Fruit fly (Drosophila melanogaster) whole organism, embryonic: ENCODE measurements around the gene CCDC53.

Experiments
- Abd-B ChIP-seq: fragments of 200-800 bp; sonication (Bioruptor generic); optimal IDR thresholded peaks from 2 replicates; lab custom pipeline; 2018; ENCODE audit warnings: missing biosample characterization, mild to moderate bottlenecking, missing genetic modification characterization, moderate library complexity
- Atf6 ChIP-seq: fragments of 200-800 bp; sonication (Bioruptor generic); IDR thresholded peaks from 2 replicates; pipeline ENCODE4 v1.3.6; 2022; ENCODE audit warnings: missing biosample characterization, missing genetic modification characterization
- CG10147 ChIP-seq: fragments of 200-800 bp; sonication (Bioruptor generic); optimal IDR thresholded peaks from 2 replicates; lab custom pipeline; 2019; ENCODE audit warnings: missing biosample characterization, mild to moderate bottlenecking, missing genetic modification characterization, moderate library complexity
- CG1024 ChIP-seq: fragments of 200-800 bp; sonication (Bioruptor generic); IDR thresholded peaks from 2 replicates; pipeline ENCODE4 v1.3.6; 2022; ENCODE audit warnings: missing biosample characterization, missing genetic modification characterization
- CG10431 ChIP-seq: fragments of 200-800 bp; sonication (Bioruptor generic); optimal IDR thresholded peaks from 3 replicates; lab custom pipeline; 2018; ENCODE audit warnings: missing biosample characterization, mild to moderate bottlenecking, missing genetic modification characterization
- CG10565 ChIP-seq: fragments of 200-800 bp; sonication (Bioruptor generic); optimal IDR thresholded peaks from 3 replicates; lab custom pipeline; 2016; ENCODE audit warnings: missing biosample characterization, mild to moderate bottlenecking, missing genetic modification characterization
- CG12155 ChIP-seq: fragments of 200-800 bp; sonication (Bioruptor generic); optimal IDR thresholded peaks from 3 replicates; lab custom pipeline; 2016; ENCODE audit warnings: missing biosample characterization, missing genetic modification characterization
- CG12236 ChIP-seq: fragments of 200-800 bp; sonication (Bioruptor generic); optimal IDR thresholded peaks from 2 replicates; lab custom pipeline; 2016; ENCODE audit warnings: missing biosample characterization, missing genetic modification characterization
- CG12659 ChIP-seq: fragments of 200-800 bp; sonication (Bioruptor generic); optimal IDR thresholded peaks from 3 replicates; lab custom pipeline; 2017; ENCODE audit warnings: mild to moderate bottlenecking, missing biosample characterization, missing genetic modification reagents, missing genetic modification characterization
- CG12769 ChIP-seq: fragments of 200-800 bp; sonication (Bioruptor generic); optimal IDR thresholded peaks from 2 replicates; lab custom pipeline; 2019; ENCODE audit warnings: missing biosample characterization, mild to moderate bottlenecking, missing genetic modification characterization, moderate library complexity
- CG14710 ChIP-seq: fragments of 200-800 bp; sonication (Bioruptor generic); optimal IDR thresholded peaks from 3 replicates; lab custom pipeline; 2019; ENCODE audit warnings: missing biosample characterization, mild to moderate bottlenecking, missing genetic modification characterization, moderate library complexity
- CG14860 ChIP-seq: fragments of 200-800 bp; sonication (Bioruptor generic); IDR thresholded peaks from 3 replicates; pipeline ENCODE4 v1.3.6; 2022; ENCODE audit warnings: missing biosample characterization, missing genetic modification characterization; ENCODE audit not compliant: partially characterized antibody
- CG17612 ChIP-seq: fragments of 200-800 bp; sonication (Bioruptor generic); IDR thresholded peaks from 2 replicates; pipeline ENCODE4 v1.3.6; 2022; ENCODE audit warnings: missing biosample characterization, missing genetic modification characterization
- CG17802 ChIP-seq: fragments of 200-800 bp; sonication (Bioruptor generic); optimal IDR thresholded peaks from 2 replicates; lab custom pipeline; 2018; ENCODE audit warnings: missing biosample characterization, mild to moderate bottlenecking, missing genetic modification characterization, moderate library complexity
- CG1792 ChIP-seq: fragments of 200-800 bp; sonication (Bioruptor generic); optimal IDR thresholded peaks from 2 replicates; lab custom pipeline; 2016; ENCODE audit warnings: missing biosample characterization, missing genetic modification characterization
- CG2120 ChIP-seq: fragments of 200-800 bp; sonication (Bioruptor generic); optimal IDR thresholded peaks from 3 replicates; lab custom pipeline; 2016; ENCODE audit warnings: missing biosample characterization, missing genetic modification characterization
- CG31441 ChIP-seq: fragments of 200-800 bp; sonication (Bioruptor generic); IDR thresholded peaks from 2 replicates; pipeline ENCODE4 v1.3.6; 2022; ENCODE audit warnings: missing biosample characterization, missing genetic modification characterization
- CG3281 ChIP-seq: fragments of 200-800 bp; sonication (Bioruptor generic); optimal IDR thresholded peaks from 3 replicates; lab custom pipeline; 2017; ENCODE audit warnings: missing biosample characterization, mild to moderate bottlenecking, missing genetic modification characterization
- CG43689 ChIP-seq: fragments of 200-800 bp; sonication (Bioruptor generic); IDR thresholded peaks from 2 replicates; pipeline ENCODE4 v1.3.6; 2022; ENCODE audit warnings: missing biosample characterization, missing genetic modification characterization
- CG4730 ChIP-seq: fragments of 200-800 bp; sonication (Bioruptor generic); IDR thresholded peaks from 2 replicates; pipeline ENCODE4 v1.3.6; 2022; ENCODE audit warnings: missing biosample characterization, missing genetic modification characterization
- CG6791 ChIP-seq: fragments of 200-800 bp; sonication (Bioruptor generic); IDR thresholded peaks from 3 replicates; pipeline ENCODE4 v1.3.6; 2022; ENCODE audit warnings: missing biosample characterization, missing genetic modification characterization; ENCODE audit not compliant: partially characterized antibody
- CG7786 ChIP-seq: fragments of 200-800 bp; sonication (Bioruptor generic); optimal IDR thresholded peaks from 2 replicates; lab custom pipeline; 2016; ENCODE audit warnings: missing biosample characterization, missing genetic modification characterization
- CG7987 ChIP-seq: fragments of 200-800 bp; sonication (Bioruptor generic); optimal IDR thresholded peaks from 2 replicates; lab custom pipeline; 2018; ENCODE audit warnings: missing biosample characterization, mild to moderate bottlenecking, missing genetic modification characterization, moderate library complexity
- CG9932 ChIP-seq: fragments of 200-800 bp; sonication (Bioruptor generic); IDR thresholded peaks from 2 replicates; pipeline ENCODE4 v1.3.6; 2022; ENCODE audit warnings: missing biosample characterization, missing genetic modification characterization
- Chrac-16 ChIP-seq: fragments of 200-800 bp; sonication (Bioruptor generic); optimal IDR thresholded peaks from 3 replicates; lab custom pipeline; 2016; ENCODE audit warnings: missing biosample characterization, missing genetic modification characterization
- CrebB ChIP-seq: fragments of 200-800 bp; sonication (Bioruptor generic); optimal IDR thresholded peaks from 3 replicates; lab custom pipeline; 2018; ENCODE audit warnings: missing biosample characterization, mild to moderate bottlenecking, missing genetic modification characterization
- Elba2 ChIP-seq: fragments of 200-800 bp; sonication (Bioruptor generic); optimal IDR thresholded peaks from 3 replicates; lab custom pipeline; 2016; ENCODE audit warnings: missing biosample characterization, missing genetic modification characterization
- Hand ChIP-seq: fragments of 200-800 bp; sonication (Bioruptor generic); optimal IDR thresholded peaks from 2 replicates; lab custom pipeline; 2017; ENCODE audit warnings: mild to moderate bottlenecking, missing biosample characterization, missing genetic modification reagents, missing genetic modification characterization
- Hsf ChIP-seq: fragments of 200-800 bp; sonication (Bioruptor generic); optimal IDR thresholded peaks from 3 replicates; lab custom pipeline; 2016; ENCODE audit warnings: missing biosample characterization, missing genetic modification characterization
- Lpt ChIP-seq: fragments of >200 bp; optimal IDR thresholded peaks from 2 replicates; lab custom pipeline; 2018; ENCODE audit warnings: missing biosample characterization, missing genetic modification characterization
- MBD-R2 ChIP-seq: fragments of 200-800 bp; sonication (Bioruptor generic); IDR thresholded peaks from 2 replicates; pipeline ENCODE4 v1.3.6; 2022; ENCODE audit warnings: missing biosample characterization, missing genetic modification characterization
- MESR4 ChIP-seq: fragments of 200-800 bp; sonication (Bioruptor generic); optimal IDR thresholded peaks from 2 replicates; lab custom pipeline; 2018; ENCODE audit warnings: missing biosample characterization, mild to moderate bottlenecking, missing genetic modification characterization, moderate library complexity
- Mes4 ChIP-seq: fragments of 200-800 bp; sonication (Bioruptor generic); optimal IDR thresholded peaks from 2 replicates; lab custom pipeline; 2016; ENCODE audit warnings: missing biosample characterization, missing genetic modification characterization
- Neu2 ChIP-seq: fragments of 200-800 bp; sonication (Bioruptor generic); optimal IDR thresholded peaks from 3 replicates; lab custom pipeline; 2016; ENCODE audit warnings: missing biosample characterization, missing genetic modification characterization, borderline replicate concordance
- Nf-YB ChIP-seq: fragments of 200-800 bp; sonication (Bioruptor generic); optimal IDR thresholded peaks from 3 replicates; lab custom pipeline; 2019; ENCODE audit warnings: missing biosample characterization, mild to moderate bottlenecking, missing genetic modification characterization, moderate library complexity
- Oaz ChIP-seq: fragments of 200-800 bp; sonication (Bioruptor generic); IDR thresholded peaks from 2 replicates; pipeline ENCODE4 v1.3.6; 2022; ENCODE audit warnings: missing biosample characterization, missing genetic modification characterization
- Ssrp ChIP-seq: fragments of 200-800 bp; sonication (Bioruptor generic); optimal IDR thresholded peaks from 2 replicates; lab custom pipeline; 2018; ENCODE audit warnings: missing biosample characterization, mild to moderate bottlenecking, missing genetic modification characterization, moderate library complexity
- ab ChIP-seq: fragments of 200-800 bp; sonication (Bioruptor generic); optimal IDR thresholded peaks from 2 replicates; lab custom pipeline; 2016; ENCODE audit warnings: missing biosample characterization, missing genetic modification characterization
- ac ChIP-seq: fragments of 200-800 bp; sonication (Bioruptor generic); optimal IDR thresholded peaks from 3 replicates; lab custom pipeline; 2017; ENCODE audit warnings: missing biosample characterization, mild to moderate bottlenecking, missing genetic modification characterization
- bowl ChIP-seq: fragments of 200-800 bp; sonication (Bioruptor generic); IDR thresholded peaks from 2 replicates; pipeline ENCODE4 v1.3.6; 2022; ENCODE audit warnings: missing biosample characterization, missing genetic modification characterization
- emc ChIP-seq: fragments of 200-800 bp; sonication (Bioruptor generic); optimal IDR thresholded peaks from 2 replicates; lab custom pipeline; 2016; ENCODE audit warnings: missing biosample characterization, missing genetic modification characterization
- ewg ChIP-seq: fragments of 200-800 bp; sonication (Bioruptor generic); optimal IDR thresholded peaks from 3 replicates; lab custom pipeline; 2017; ENCODE audit warnings: mild to moderate bottlenecking, missing biosample characterization, missing genetic modification reagents, missing genetic modification characterization
- gem ChIP-seq: fragments of 200-800 bp; sonication (Bioruptor generic); optimal IDR thresholded peaks from 2 replicates; lab custom pipeline; 2019; ENCODE audit warnings: missing biosample characterization, mild to moderate bottlenecking, missing genetic modification characterization, moderate library complexity
- grau ChIP-seq: fragments of 200-800 bp; optimal IDR thresholded peaks from 3 replicates; lab custom pipeline; 2019; ENCODE audit warnings: missing biosample characterization, mild to moderate bottlenecking, missing genetic modification characterization, moderate library complexity
- lbe ChIP-seq: fragments of 200-800 bp; sonication (Bioruptor generic); optimal IDR thresholded peaks from 2 replicates; lab custom pipeline; 2016; ENCODE audit warnings: missing biosample characterization, mild to moderate bottlenecking, missing genetic modification characterization
- lola ChIP-seq, 3 experiments: fragments of >200 bp in 2 of 3; fragments of 200-800 bp in 1 of 3; sonication (Bioruptor generic) in 1 of 3; optimal IDR thresholded peaks; 2 replicates each; lab custom pipeline; 2017 to 2019; ENCODE audit warnings: missing biosample characterization in 3 of 3, missing genetic modification characterization in 3 of 3, mild to moderate bottlenecking in 1 of 3, moderate library complexity in 1 of 3
- lov ChIP-seq, 2 experiments: fragments of 200-800 bp in 1 of 2; fragments of >200 bp in 1 of 2; sonication (Bioruptor generic) in 1 of 2; IDR thresholded peaks in 1 of 2; optimal IDR thresholded peaks in 1 of 2; 2 replicates in 1 of 2; 3 replicates in 1 of 2; pipeline versions ENCODE4 v1.3.6 to Lab custom; 2017 to 2022; ENCODE audit warnings: missing biosample characterization in 1 of 2, missing genetic modification characterization in 1 of 2
- nom ChIP-seq: fragments of 200-800 bp; sonication (Bioruptor generic); optimal IDR thresholded peaks from 2 replicates; lab custom pipeline; 2017; ENCODE audit warnings: missing biosample characterization, missing genetic modification characterization, mild to moderate bottlenecking, moderate library complexity, missing genetic modification reagents
- pan ChIP-seq, 4 experiments: fragments of >200 bp in 3 of 4; fragments of 200-800 bp in 1 of 4; sonication (Bioruptor generic) in 1 of 4; optimal IDR thresholded peaks in 3 of 4; IDR thresholded peaks in 1 of 4; 2 replicates each; pipeline versions ENCODE4 v1.3.6 to Lab custom; 2017 to 2022; ENCODE audit warnings: missing biosample characterization in 2 of 4, missing genetic modification characterization in 2 of 4, mixed read lengths in 1 of 4
- unpg ChIP-seq: fragments of 200-800 bp; sonication (Bioruptor generic); optimal IDR thresholded peaks from 3 replicates; lab custom pipeline; 2018; ENCODE audit warnings: missing biosample characterization, mild to moderate bottlenecking, missing genetic modification characterization, moderate library complexity

CCDC53 gene

dm6 chr2L:8006038-8006437 is 34.9 kb upstream of the CCDC53 start (continued):
- TF ChIP-seq ab (GFP tag; lab: Kevin White, UChicago) (no peak), CG7786 (GFP tag; lab: Kevin White, UChicago) (no peak), Nf-YB (GFP tag; lab: Kevin White, UChicago) (no peak), CG7987 (GFP tag; lab: Kevin White, UChicago) (no peak), lov (optimal IDR thresholded peaks at IDR 0.05; lab: Kevin White, UChicago) (no peak), lov (GFP tag; IDR thresholded peaks at IDR 0.05; lab: Robert Waterston, UW) (no peak), CG17612 (GFP tag; lab: Robert Waterston, UW) (no peak), CG3281 (GFP tag; lab: Kevin White, UChicago) (peak; percentile 20), CG6791 (GFP tag; lab: Robert Waterston, UW) (0 out of 3 replicates have a peak, but pooled peaks have one; percentile 36), Neu2 (GFP tag; lab: Kevin White, UChicago) (no peak), bowl (GFP tag; lab: Robert Waterston, UW) (no peak), CG12769 (tag; lab: Kevin White, UChicago) (no peak), lbe (GFP tag; lab: Kevin White, UChicago) (peak; percentile 39), unpg (GFP tag; lab: Kevin White, UChicago) (no peak), MESR4 (no peak), CrebB (no peak), grau (no peak), Ssrp (tag; lab: Kevin White, UChicago) (no peak), ac (GFP tag; lab: Kevin White, UChicago) (no peak), CG14710 (tag; lab: Kevin White, UChicago) (no peak), CG12236 (GFP tag; lab: Kevin White, UChicago) (no peak), CG4730 (GFP tag; lab: Robert Waterston, UW) (no peak), gem (tag; lab: Kevin White, UChicago) (peak; percentile 16), CG17802 (tag; lab: Kevin White, UChicago) (no peak), Elba2 (GFP tag; lab: Kevin White, UChicago) (no peak), Hsf (GFP tag; lab: Kevin White, UChicago) (no peak), CG31441 (GFP tag; lab: Robert Waterston, UW) (no peak), CG9932 (GFP tag; lab: Robert Waterston, UW) (no peak), Abd-B (no peak), CG10565 (GFP tag; lab: Kevin White, UChicago) (no peak), CG10431 (GFP tag; lab: Kevin White, UChicago) (no peak), CG10147 (GFP tag; lab: Kevin White, UChicago) (no peak), Hand (GFP tag; lab: Kevin White, UChicago) (no peak), MBD-R2 (GFP tag; lab: Robert Waterston, UW) (no peak), CG2120 (GFP tag; lab: Kevin White, UChicago) (peak; percentile 14), Atf6 (GFP tag; lab: Robert Waterston, UW) (0 out of 2 replicates have a peak, but pooled peaks have one; percentile 8), Lpt (GFP tag; lab: Kevin White, UChicago) (no peak), emc (no peak), Chrac-16 (no peak), CG12155 (GFP tag; lab: Kevin White, UChicago) (no peak), pan (optimal IDR thresholded peaks at IDR 0.05; lab: Kevin White, UChicago) (no peak), pan (GFP tag; optimal IDR thresholded peaks at IDR 0.05 in 1 of 2, IDR thresholded peaks at IDR 0.05 in 1 of 2) (peak in 1 of 2 experiments; percentile 12), CG1792 (no peak), Mes4 (no peak), CG14860 (GFP tag; lab: Robert Waterston, UW) (no peak), nom (peak; percentile 67), CG12659 (GFP tag; lab: Kevin White, UChicago) (no peak), ewg (GFP tag; lab: Kevin White, UChicago) (no peak), CG43689 (no peak), Oaz (GFP tag; lab: Robert Waterston, UW) (no peak), CG1024 (no peak), lola (GFP tag; optimal IDR thresholded peaks at IDR 0.05; lab: Kevin White, UChicago) (no peak)
